Worm (Caenorhabditis elegans) whole organism, L3 larva: ENCODE data around the gene F44A6.3.

Experiments
- aly-2 ChIP-seq: fragments of 150-350 bp; optimal IDR thresholded peaks from 2 replicates; lab custom pipeline; 2014; ENCODE audit warnings: missing biosample characterization, missing genetic modification characterization
- elt-3 ChIP-seq, 3 experiments: fragments of 150-350 bp in 1 of 3; sonication (generic microtip) in 2 of 3; optimal IDR thresholded peaks; 2 replicates in 2 of 3; 4 replicates in 1 of 3; lab custom pipeline; 2014 to 2017; ENCODE audit warnings: missing biosample characterization in 3 of 3, missing genetic modification characterization in 3 of 3
- jun-1 ChIP-seq: fragments of 150-350 bp; optimal IDR thresholded peaks from 2 replicates; lab custom pipeline; 2014; ENCODE audit warnings: missing biosample characterization, missing genetic modification reagents, missing genetic modification characterization
- lin-15B ChIP-seq: fragments of 150-350 bp; optimal IDR thresholded peaks from 2 replicates; lab custom pipeline; 2014; ENCODE audit warnings: missing biosample characterization, missing genetic modification characterization
- nfya-1 ChIP-seq: sonication (generic microtip); optimal IDR thresholded peaks from 2 replicates; lab custom pipeline; 2017; ENCODE audit warnings: missing genetic modification characterization, mild to moderate bottlenecking, missing compliant biosample characterization, antibody characterized with exemption, moderate library complexity; ENCODE audit not compliant: insufficient read depth
- nhr-28 ChIP-seq: fragments of 150-350 bp; optimal IDR thresholded peaks from 2 replicates; lab custom pipeline; 2014; ENCODE audit warnings: missing biosample characterization, missing genetic modification characterization
- nhr-67 ChIP-seq: fragments of 150-350 bp; optimal IDR thresholded peaks from 2 replicates; lab custom pipeline; 2014; ENCODE audit warnings: missing biosample characterization, missing genetic modification characterization
- nhr-76 ChIP-seq: fragments of 150-350 bp; sonication (generic microtip); optimal IDR thresholded peaks from 5 replicates; lab custom pipeline; 2014; ENCODE audit warnings: missing biosample characterization, missing genetic modification characterization
- snpc-4 ChIP-seq: fragments of 150-350 bp; optimal IDR thresholded peaks from 2 replicates; lab custom pipeline; 2014; ENCODE audit warnings: missing biosample characterization, missing genetic modification characterization
- unc-62 ChIP-seq: fragments of 150-350 bp; sonication (generic microtip); optimal IDR thresholded peaks from 4 replicates; lab custom pipeline; 2014; ENCODE audit warnings: missing biosample characterization, missing genetic modification reagents, missing genetic modification characterization

- TF ChIP-seq jun-1 (tag; lab: Kevin White, UChicago): no peak
- TF ChIP-seq nhr-28: no peak
- TF ChIP-seq nhr-67 (tag; lab: Kevin White, UChicago): no peak
- no peak for TF ChIP-seq nhr-76
- no peak for TF ChIP-seq aly-2
- TF ChIP-seq unc-62 (GFP tag; lab: Kevin White, UChicago): no peak
- TF ChIP-seq lin-15B (tag; lab: Kevin White, UChicago): no peak
- no peak for TF ChIP-seq snpc-4 (tag; lab: Kevin White, UChicago)
- no peak for TF ChIP-seq nfya-1 (tag; lab: Kevin White, UChicago)
- TF ChIP-seq elt-3 (tag; optimal IDR thresholded peaks at IDR 0.05; lab: Kevin White, UChicago): no peak
These were observed 18.3 kb downstream of the F44A6.3 start for ce11 chrX:10230872-10231271.
